In the genomic region with DNA sequence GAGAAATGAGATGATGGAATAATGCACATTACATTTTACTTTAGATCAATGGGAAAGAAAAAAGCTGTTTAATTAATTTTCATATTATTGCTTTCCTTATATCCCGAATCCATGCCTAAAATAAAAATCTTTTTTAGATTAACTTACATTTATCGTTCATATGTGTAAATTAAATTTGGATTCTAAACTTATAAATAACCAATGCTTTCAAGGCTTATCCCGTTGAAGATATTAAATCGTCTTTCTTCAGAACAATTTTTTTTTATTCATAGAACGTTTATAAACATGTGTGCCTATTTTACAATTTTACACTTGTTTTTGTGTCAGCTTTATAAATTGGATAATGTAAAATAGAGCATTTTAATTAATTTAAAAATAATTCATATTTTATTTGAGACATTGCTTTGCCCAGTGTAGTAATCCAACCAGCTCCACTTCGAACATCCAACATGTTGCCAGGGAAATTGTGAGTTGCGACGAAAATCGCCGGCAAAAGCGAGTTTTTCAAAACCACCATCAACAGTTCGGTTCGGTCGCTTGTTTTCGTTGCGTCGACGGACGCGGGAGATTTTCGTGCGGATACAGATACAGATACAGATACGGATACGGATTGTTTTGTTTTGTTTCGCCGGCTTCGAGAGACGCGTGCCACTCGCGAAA, we compare ENCODE assay signal across 1 fruit fly cellular context.
TF ChIP-seq lines count a peak whose summit lies in the region.

No protein-coding gene starts in this region.

TF ChIP-seq in whole organism, embryonic, 481 proteins besides CTCF, POLR2A, EP300 and RAD21 (continued from another document and continues in another):
- TF ChIP-seq Nf-YB (GFP tag; optimal IDR thresholded peaks at IDR 0.05; lab: Kevin White, UChicago) (peak; percentile 68), CG10274 (GFP tag; optimal IDR thresholded peaks at IDR 0.05; lab: Kevin White, UChicago) (peak; percentile 1), aop (GFP tag; IDR thresholded peaks at IDR 0.05; lab: Robert Waterston, UW) (no peak), CG8359 (GFP tag; optimal IDR thresholded peaks at IDR 0.05; lab: Kevin White, UChicago; ENCODE audit: borderline replicate concordance) (peak; percentile 54), CG2199 (GFP tag; IDR thresholded peaks at IDR 0.05; lab: Robert Waterston, UW) (0 out of 3 replicates have a peak, but pooled peaks have one; percentile 61), CG14667 (GFP tag; IDR thresholded peaks at IDR 0.05; lab: Robert Waterston, UW) (no peak), HLH4C (GFP tag; IDR thresholded peaks at IDR 0.05; lab: Robert Waterston, UW; ENCODE audit: partially characterized antibody) (no peak), slp2 (GFP tag; optimal IDR thresholded peaks at IDR 0.05; lab: Kevin White, UChicago) (no peak), CG11504 (tag; optimal IDR thresholded peaks at IDR 0.05; lab: Kevin White, UChicago) (peak; percentile 88), Hand (GFP tag; optimal IDR thresholded peaks at IDR 0.05; lab: Kevin White, UChicago) (peak; percentile 50), CG34422 (GFP tag; IDR thresholded peaks at IDR 0.05; lab: Robert Waterston, UW) (no peak; the same call in 2 of the 3 replicates), CG14014 (GFP tag; IDR thresholded peaks at IDR 0.05; lab: Robert Waterston, UW) (peak; percentile 61; the same call in 1 of the 2 replicates), CG34376 (GFP tag; optimal IDR thresholded peaks at IDR 0.05; lab: Kevin White, UChicago) (no peak), dysf (GFP tag; IDR thresholded peaks at IDR 0.05; lab: Robert Waterston, UW) (peak; percentile 60; the same call in 2 of the 3 replicates), Pdp1 (GFP tag; optimal IDR thresholded peaks at IDR 0.05; lab: Kevin White, UChicago) (peak; percentile 3 to 12), Bgb (GFP tag; IDR thresholded peaks at IDR 0.05; lab: Robert Waterston, UW; ENCODE audit: partially characterized antibody) (peak; percentile 31; the same call in 1 of the 2 replicates), otp (GFP tag; IDR thresholded peaks at IDR 0.05; lab: Robert Waterston, UW) (no peak), ken (GFP tag; IDR thresholded peaks at IDR 0.05; lab: Robert Waterston, UW) (no peak), CG6765 (GFP tag; optimal IDR thresholded peaks at IDR 0.05; lab: Kevin White, UChicago) (peak; percentile 62), Chrac-16 (GFP tag; optimal IDR thresholded peaks at IDR 0.05; lab: Kevin White, UChicago) (peak; percentile 61), CG3847 (GFP tag; IDR thresholded peaks at IDR 0.05; lab: Robert Waterston, UW) (0 out of 2 replicates have a peak, but pooled peaks have one; percentile 20), Mrtf (GFP tag; IDR thresholded peaks at IDR 0.05; lab: Robert Waterston, UW) (no peak; the same call in 2 of the 3 replicates), Max (GFP tag; optimal IDR thresholded peaks at IDR 0.05; lab: Kevin White, UChicago) (peak; percentile 71), Asciz (GFP tag; optimal IDR thresholded peaks at IDR 0.05; lab: Kevin White, UChicago) (peak; percentile 81), CG5245 (GFP tag; optimal IDR thresholded peaks at IDR 0.05; lab: Kevin White, UChicago) (peak; percentile 27), Trl (optimal IDR thresholded peaks at IDR 0.05; lab: Kevin White, UChicago) (no peak), Trl (GFP tag; optimal IDR thresholded peaks at IDR 0.05; lab: Kevin White, UChicago) (no peak), Hsf (GFP tag; optimal IDR thresholded peaks at IDR 0.05; lab: Kevin White, UChicago) (peak; percentile 58), jigr1 (GFP tag; IDR thresholded peaks at IDR 0.05; lab: Robert Waterston, UW) (no peak), Rfx (GFP tag; IDR thresholded peaks at IDR 0.05; lab: Robert Waterston, UW) (peak; percentile 56), CG9215 (GFP tag; IDR thresholded peaks at IDR 0.05; lab: Robert Waterston, UW) (peak; percentile 29; the same call in 1 of the 2 replicates), CG13775 (GFP tag; optimal IDR thresholded peaks at IDR 0.05; lab: Kevin White, UChicago) (peak; percentile 79), grn (GFP tag; optimal IDR thresholded peaks at IDR 0.05; lab: Kevin White, UChicago) (peak; percentile 74), CG9876 (GFP tag; optimal IDR thresholded peaks at IDR 0.05; lab: Kevin White, UChicago) (no peak), CG2678 (tag; optimal IDR thresholded peaks at IDR 0.05; lab: Kevin White, UChicago) (peak; percentile 89), Fer3 (tag; optimal IDR thresholded peaks at IDR 0.05; lab: Kevin White, UChicago) (peak; percentile 58), gfzf (GFP tag; optimal IDR thresholded peaks at IDR 0.05; lab: Kevin White, UChicago) (no peak), wor (GFP tag; IDR thresholded peaks at IDR 0.05; lab: Robert Waterston, UW) (no peak), br (optimal IDR thresholded peaks at IDR 0.05; lab: Kevin White, UChicago) (no peak), sc (optimal IDR thresholded peaks at IDR 0.05; lab: Kevin White, UChicago) (no peak), sc (GFP tag; optimal IDR thresholded peaks at IDR 0.05; lab: Kevin White, UChicago) (peak; percentile 87), CG1792 (GFP tag; optimal IDR thresholded peaks at IDR 0.05; lab: Kevin White, UChicago) (no peak), exex (tag; optimal IDR thresholded peaks at IDR 0.05; lab: Kevin White, UChicago) (no peak), Sox100B (GFP tag; optimal IDR thresholded peaks at IDR 0.05; lab: Kevin White, UChicago) (peak; percentile 91), zfh2 (GFP tag; optimal IDR thresholded peaks at IDR 0.05; lab: Kevin White, UChicago) (no peak), H15 (GFP tag; IDR thresholded peaks at IDR 0.05; lab: Robert Waterston, UW) (no peak), Drgx (GFP tag; IDR thresholded peaks at IDR 0.05; lab: Robert Waterston, UW) (peak; percentile 56; the same call in 1 of the 2 replicates), croc (GFP tag; conservative IDR thresholded peaks at IDR 0.05; lab: Robert Waterston, UW) (no peak; the same call in 1 of the 3 replicates), CG18619 (GFP tag; optimal IDR thresholded peaks at IDR 0.05; lab: Kevin White, UChicago) (peak; percentile 69), Lpt (GFP tag; optimal IDR thresholded peaks at IDR 0.05; lab: Kevin White, UChicago) (no peak), Atf6 (GFP tag; IDR thresholded peaks at IDR 0.05; lab: Robert Waterston, UW) (peak; percentile 46; the same call in 1 of the 2 replicates), dimm (GFP tag; IDR thresholded peaks at IDR 0.05; lab: Robert Waterston, UW) (no peak), Dad (GFP tag; optimal IDR thresholded peaks at IDR 0.05; lab: Kevin White, UChicago) (no peak), CG4360 (GFP tag; IDR thresholded peaks at IDR 0.05; lab: Robert Waterston, UW) (0 out of 2 replicates have a peak, but pooled peaks have one; percentile 24), MTF-1 (GFP tag; optimal IDR thresholded peaks at IDR 0.05; lab: Kevin White, UChicago; ENCODE audit: borderline replicate concordance) (peak; percentile 35), CG1602 (GFP tag; optimal IDR thresholded peaks at IDR 0.05; lab: Kevin White, UChicago) (peak; percentile 77), CG2875 (GFP tag; optimal IDR thresholded peaks at IDR 0.05; lab: Kevin White, UChicago) (peak; percentile 88), CG31224 (GFP tag; IDR thresholded peaks at IDR 0.05; lab: Robert Waterston, UW) (0 out of 2 replicates have a peak, but pooled peaks have one; percentile 16), CG6254 (GFP tag; optimal IDR thresholded peaks at IDR 0.05; lab: Kevin White, UChicago) (peak; percentile 78), grau (tag; optimal IDR thresholded peaks at IDR 0.05; lab: Kevin White, UChicago) (peak; percentile 73), stwl (tag; optimal IDR thresholded peaks at IDR 0.05; lab: Kevin White, UChicago) (no peak), HLH3B (GFP tag; IDR thresholded peaks at IDR 0.05; lab: Robert Waterston, UW) (peak; percentile 34), Sin3A (optimal IDR thresholded peaks at IDR 0.05; lab: Kevin White, UChicago) (no peak), CG9817 (tag; optimal IDR thresholded peaks at IDR 0.05; lab: Kevin White, UChicago) (peak; percentile 23), dmrt99B (tag; optimal IDR thresholded peaks at IDR 0.05; lab: Kevin White, UChicago) (peak; percentile 93), eve (GFP tag; optimal IDR thresholded peaks at IDR 0.05; lab: Kevin White, UChicago) (peak in 1 of 2 experiments; percentile 82), Hr78 (GFP tag; optimal IDR thresholded peaks at IDR 0.05; lab: Kevin White, UChicago) (peak in 1 of 2 experiments; percentile 74), tio (GFP tag; optimal IDR thresholded peaks at IDR 0.05; lab: Kevin White, UChicago) (peak; percentile 77), CG17568 (GFP tag; optimal IDR thresholded peaks at IDR 0.05; lab: Kevin White, UChicago) (peak; percentile 28), CG7556 (GFP tag; optimal IDR thresholded peaks at IDR 0.05; lab: Kevin White, UChicago) (peak; percentile 93), lilli (GFP tag; optimal IDR thresholded peaks at IDR 0.05; lab: Kevin White, UChicago) (peak; percentile 25), mirr (GFP tag; optimal IDR thresholded peaks at IDR 0.05; lab: Kevin White, UChicago) (no peak), ewg (GFP tag; optimal IDR thresholded peaks at IDR 0.05; lab: Kevin White, UChicago) (peak; percentile 52), CG15479 (GFP tag; optimal IDR thresholded peaks at IDR 0.05; lab: Kevin White, UChicago) (no peak), CG14441 (GFP tag; IDR thresholded peaks at IDR 0.05; lab: Robert Waterston, UW) (peak; percentile 55), Oaz (GFP tag; IDR thresholded peaks at IDR 0.05; lab: Robert Waterston, UW) (0 out of 2 replicates have a peak, but pooled peaks have one; percentile 29), gt (GFP tag; IDR thresholded peaks at IDR 0.05; lab: Robert Waterston, UW) (no peak), CG4730 (GFP tag; IDR thresholded peaks at IDR 0.05; lab: Robert Waterston, UW) (no peak), CG17385 (GFP tag; optimal IDR thresholded peaks at IDR 0.05; lab: Kevin White, UChicago) (peak; percentile 75), CG12942 (GFP tag; optimal IDR thresholded peaks at IDR 0.05; lab: Kevin White, UChicago) (peak; percentile 53), Elba2 (GFP tag; optimal IDR thresholded peaks at IDR 0.05; lab: Kevin White, UChicago) (no peak), Usf (GFP tag; optimal IDR thresholded peaks at IDR 0.05; lab: Kevin White, UChicago) (peak; percentile 2), Hr51 (GFP tag; optimal IDR thresholded peaks at IDR 0.05; lab: Kevin White, UChicago) (peak in 1 of 2 experiments; percentile 87), CG6272 (GFP tag; IDR thresholded peaks at IDR 0.05; lab: Robert Waterston, UW) (0 out of 2 replicates have a peak, but pooled peaks have one; percentile 24), CG1024 (GFP tag; IDR thresholded peaks at IDR 0.05; lab: Robert Waterston, UW) (peak; percentile 42; the same call in 1 of the 2 replicates), CG15696 (tag; optimal IDR thresholded peaks at IDR 0.05; lab: Kevin White, UChicago) (peak; percentile 71), CG30431 (GFP tag; optimal IDR thresholded peaks at IDR 0.05; lab: Kevin White, UChicago) (peak; percentile 55), HLH54F (GFP tag; optimal IDR thresholded peaks at IDR 0.05; lab: Kevin White, UChicago) (no peak), Jarid2 (GFP tag; optimal IDR thresholded peaks at IDR 0.05; lab: Kevin White, UChicago) (peak; percentile 92), CG11247 (GFP tag; IDR thresholded peaks at IDR 0.05; lab: Robert Waterston, UW) (no peak), hbn (GFP tag; IDR thresholded peaks at IDR 0.05; lab: Robert Waterston, UW; ENCODE audit: partially characterized antibody) (no peak), pan (optimal IDR thresholded peaks at IDR 0.05; lab: Kevin White, UChicago) (no peak), pan (GFP tag; optimal IDR thresholded peaks at IDR 0.05 in 1 of 2, IDR thresholded peaks at IDR 0.05 in 1 of 2) (peak in 1 of 2 experiments; percentile 43), caup (GFP tag; optimal IDR thresholded peaks at IDR 0.05; lab: Kevin White, UChicago; ENCODE audit: severe bottlenecking) (peak; percentile 54), Bdp1 (GFP tag; optimal IDR thresholded peaks at IDR 0.05; lab: Kevin White, UChicago) (no peak), Deaf1 (tag; optimal IDR thresholded peaks at IDR 0.05; lab: Kevin White, UChicago) (peak; percentile 57), insv (GFP tag; optimal IDR thresholded peaks at IDR 0.05; lab: Kevin White, UChicago) (no peak), dm (GFP tag; optimal IDR thresholded peaks at IDR 0.05; lab: Kevin White, UChicago) (no peak), CG14710 (tag; optimal IDR thresholded peaks at IDR 0.05; lab: Kevin White, UChicago) (peak; percentile 91), CG6683 (GFP tag; optimal IDR thresholded peaks at IDR 0.05; lab: Kevin White, UChicago) (peak; percentile 65), D19A (tag; optimal IDR thresholded peaks at IDR 0.05; lab: Kevin White, UChicago) (peak; percentile 80), CG17829 (tag; optimal IDR thresholded peaks at IDR 0.05; lab: Kevin White, UChicago) (peak; percentile 86), bigmax (GFP tag; optimal IDR thresholded peaks at IDR 0.05; lab: Kevin White, UChicago) (no peak), CG15269 (tag; optimal IDR thresholded peaks at IDR 0.05; lab: Kevin White, UChicago) (peak; percentile 71), inv (GFP tag; IDR thresholded peaks at IDR 0.05; lab: Robert Waterston, UW; ENCODE audit: partially characterized antibody) (no peak), Dip3 (GFP tag; optimal IDR thresholded peaks at IDR 0.05; lab: Kevin White, UChicago) (no peak), D (optimal IDR thresholded peaks at IDR 0.05; lab: Kevin White, UChicago) (no peak), D (GFP tag; optimal IDR thresholded peaks at IDR 0.05; lab: Kevin White, UChicago) (peak; percentile 85), CG15601 (tag; optimal IDR thresholded peaks at IDR 0.05; lab: Kevin White, UChicago) (peak; percentile 81), CG14050 (GFP tag; IDR thresholded peaks at IDR 0.05; lab: Robert Waterston, UW) (peak; percentile 18; the same call in 1 of the 3 replicates), trem (tag; optimal IDR thresholded peaks at IDR 0.05; lab: Kevin White, UChicago) (peak; percentile 67), Dip2 (GFP tag; IDR thresholded peaks at IDR 0.05; lab: Robert Waterston, UW) (no peak), Kr (GFP tag; optimal IDR thresholded peaks at IDR 0.05; lab: Kevin White, UChicago) (no peak), gce (GFP tag; IDR thresholded peaks at IDR 0.05; lab: Robert Waterston, UW) (0 out of 3 replicates have a peak, but pooled peaks have one; percentile 33), dan (GFP tag; IDR thresholded peaks at IDR 0.05; lab: Robert Waterston, UW) (no peak), CG32532 (GFP tag; IDR thresholded peaks at IDR 0.05; lab: Robert Waterston, UW) (peak; percentile 58; the same call in 1 of the 2 replicates), Fer1 (GFP tag; optimal IDR thresholded peaks at IDR 0.05; lab: Kevin White, UChicago) (peak; percentile 69), CG11695 (GFP tag; IDR thresholded peaks at IDR 0.05; lab: Robert Waterston, UW) (peak; percentile 77; the same call in 2 of the 3 replicates), CHES-1-like (GFP tag; optimal IDR thresholded peaks at IDR 0.05; lab: Kevin White, UChicago) (no peak), CG9437 (GFP tag; optimal IDR thresholded peaks at IDR 0.05; lab: Kevin White, UChicago) (peak; percentile 82)
